Worm (Caenorhabditis elegans): ENCODE results near the gene pot-1.

ce11 chrIII:7091042-7091441 lies 42.4 kb downstream of the pot-1 start, which contains the start of gene ZK418.2:
- TF ChIP-seq zip-8 (tag; optimal IDR thresholded peaks at IDR 0.05) (no peak), nhr-237 (tag; optimal IDR thresholded peaks at IDR 0.05) (no peak), bed-3 (GFP tag; optimal IDR thresholded peaks at IDR 0.05) (no peak), nhr-12 (tag; optimal IDR thresholded peaks at IDR 0.05) (no peak), ztf-11 (tag; optimal IDR thresholded peaks at IDR 0.05) (no peak), ces-1 (GFP tag; optimal IDR thresholded peaks at IDR 0.05) (no peak), lin-13 (tag; optimal IDR thresholded peaks at IDR 0.05) (no peak), elt-1 (tag; optimal IDR thresholded peaks at IDR 0.05; ENCODE audit: borderline replicate concordance, insufficient read depth) (no peak), snpc-4 (tag; optimal IDR thresholded peaks at IDR 0.05) (no peak), unc-120 (tag; optimal IDR thresholded peaks at IDR 0.05; ENCODE audit: poor library complexity, severe bottlenecking) (no peak), lsy-2 (tag; optimal IDR thresholded peaks at IDR 0.05) (no peak), ceh-43 (GFP tag; optimal IDR thresholded peaks at IDR 0.05) (no peak)

Measured in whole organism, mixed stage, embryonic.